Fruit fly (Drosophila melanogaster) whole organism, embryonic: ENCODE data around the gene CG9586.

Source experiments
- Atf-2 ChIP-seq: fragments of 200-800 bp; sonication (Bioruptor generic); optimal IDR thresholded peaks from 2 replicates; lab custom pipeline; 2016; ENCODE audit warnings: missing biosample characterization, missing genetic modification characterization
- Atf6 ChIP-seq: fragments of 200-800 bp; sonication (Bioruptor generic); IDR thresholded peaks from 2 replicates; pipeline ENCODE4 v1.3.6; 2022; ENCODE audit warnings: missing biosample characterization, missing genetic modification characterization
- CG1024 ChIP-seq: fragments of 200-800 bp; sonication (Bioruptor generic); IDR thresholded peaks from 2 replicates; pipeline ENCODE4 v1.3.6; 2022; ENCODE audit warnings: missing biosample characterization, missing genetic modification characterization
- CG10565 ChIP-seq: fragments of 200-800 bp; sonication (Bioruptor generic); optimal IDR thresholded peaks from 3 replicates; lab custom pipeline; 2016; ENCODE audit warnings: missing biosample characterization, mild to moderate bottlenecking, missing genetic modification characterization
- CG11456 ChIP-seq: fragments of 200-800 bp; sonication (Bioruptor generic); IDR thresholded peaks from 3 replicates; pipeline ENCODE4 v1.3.6; 2022; ENCODE audit warnings: missing biosample characterization, missing genetic modification characterization
- CG12659 ChIP-seq: fragments of 200-800 bp; sonication (Bioruptor generic); optimal IDR thresholded peaks from 3 replicates; lab custom pipeline; 2017; ENCODE audit warnings: mild to moderate bottlenecking, missing biosample characterization, missing genetic modification reagents, missing genetic modification characterization
- CG14050 ChIP-seq: fragments of 200-800 bp; sonication (Bioruptor generic); IDR thresholded peaks from 3 replicates; pipeline ENCODE4 v1.3.6; 2022; ENCODE audit warnings: missing biosample characterization, missing genetic modification characterization
- CG14710 ChIP-seq: fragments of 200-800 bp; sonication (Bioruptor generic); optimal IDR thresholded peaks from 3 replicates; lab custom pipeline; 2019; ENCODE audit warnings: missing biosample characterization, mild to moderate bottlenecking, missing genetic modification characterization, moderate library complexity
- CG14860 ChIP-seq: fragments of 200-800 bp; sonication (Bioruptor generic); IDR thresholded peaks from 3 replicates; pipeline ENCODE4 v1.3.6; 2022; ENCODE audit warnings: missing biosample characterization, missing genetic modification characterization; ENCODE audit not compliant: partially characterized antibody
- CG15011 ChIP-seq: fragments of 200-800 bp; sonication (Bioruptor generic); optimal IDR thresholded peaks from 3 replicates; lab custom pipeline; 2018; ENCODE audit warnings: missing biosample characterization, mild to moderate bottlenecking, missing genetic modification characterization
- CG17186 ChIP-seq: fragments of 200-800 bp; sonication (Bioruptor generic); optimal IDR thresholded peaks from 3 replicates; lab custom pipeline; 2017; ENCODE audit warnings: missing biosample characterization, missing genetic modification reagents, missing genetic modification characterization
- CG17361 ChIP-seq: fragments of 200-800 bp; sonication (Bioruptor generic); IDR thresholded peaks from 3 replicates; pipeline ENCODE4 v1.3.6; 2022; ENCODE audit warnings: missing biosample characterization, missing genetic modification characterization
- CG17912 ChIP-seq: fragments of 200-800 bp; sonication (Bioruptor generic); optimal IDR thresholded peaks from 2 replicates; lab custom pipeline; 2018; ENCODE audit warnings: missing biosample characterization, mild to moderate bottlenecking, missing genetic modification characterization
- CG2129 ChIP-seq: fragments of 200-800 bp; sonication (Bioruptor generic); IDR thresholded peaks from 2 replicates; pipeline ENCODE4 v1.3.6; 2022; ENCODE audit warnings: missing biosample characterization, missing genetic modification characterization; ENCODE audit not compliant: partially characterized antibody
- CG31388 ChIP-seq: fragments of 200-800 bp; sonication (Bioruptor generic); optimal IDR thresholded peaks from 2 replicates; lab custom pipeline; 2016; ENCODE audit warnings: missing biosample characterization, missing genetic modification characterization
- CG34224 ChIP-seq: fragments of 200-800 bp; sonication (Bioruptor generic); IDR thresholded peaks from 3 replicates; pipeline ENCODE4 v1.3.6; 2022; ENCODE audit warnings: missing biosample characterization, missing genetic modification characterization; ENCODE audit not compliant: partially characterized antibody
- CG3838 ChIP-seq: fragments of 200-800 bp; sonication (Bioruptor generic); optimal IDR thresholded peaks from 3 replicates; lab custom pipeline; 2016; ENCODE audit warnings: missing biosample characterization, missing genetic modification characterization
- CG3847 ChIP-seq: fragments of 200-800 bp; sonication (Bioruptor generic); IDR thresholded peaks from 2 replicates; pipeline ENCODE4 v1.3.6; 2022; ENCODE audit warnings: missing biosample characterization, missing genetic modification characterization
- CG6791 ChIP-seq: fragments of 200-800 bp; sonication (Bioruptor generic); IDR thresholded peaks from 3 replicates; pipeline ENCODE4 v1.3.6; 2022; ENCODE audit warnings: missing biosample characterization, missing genetic modification characterization; ENCODE audit not compliant: partially characterized antibody
- CG7786 ChIP-seq: fragments of 200-800 bp; sonication (Bioruptor generic); optimal IDR thresholded peaks from 2 replicates; lab custom pipeline; 2016; ENCODE audit warnings: missing biosample characterization, missing genetic modification characterization
- CG8388 ChIP-seq: fragments of 200-800 bp; sonication (Bioruptor generic); optimal IDR thresholded peaks from 2 replicates; lab custom pipeline; 2019; ENCODE audit warnings: missing biosample characterization, mild to moderate bottlenecking, missing genetic modification characterization, moderate library complexity
- D19A ChIP-seq: fragments of 200-800 bp; optimal IDR thresholded peaks from 3 replicates; lab custom pipeline; 2019; ENCODE audit warnings: missing biosample characterization, mild to moderate bottlenecking, missing genetic modification characterization, moderate library complexity
- Dp ChIP-seq: fragments of 200-800 bp; sonication (Bioruptor generic); optimal IDR thresholded peaks from 2 replicates; lab custom pipeline; 2018; ENCODE audit warnings: missing biosample characterization, mild to moderate bottlenecking, missing genetic modification characterization, moderate library complexity
- Elba2 ChIP-seq: fragments of 200-800 bp; sonication (Bioruptor generic); optimal IDR thresholded peaks from 3 replicates; lab custom pipeline; 2016; ENCODE audit warnings: missing biosample characterization, missing genetic modification characterization
- Fer1 ChIP-seq: fragments of 200-800 bp; sonication (Bioruptor generic); optimal IDR thresholded peaks from 2 replicates; lab custom pipeline; 2017; ENCODE audit warnings: missing biosample characterization, mild to moderate bottlenecking, missing genetic modification characterization
- HHEX ChIP-seq: fragments of 200-800 bp; sonication (Bioruptor generic); optimal IDR thresholded peaks from 3 replicates; lab custom pipeline; 2017; ENCODE audit warnings: missing biosample characterization, mild to moderate bottlenecking, missing genetic modification characterization, missing genetic modification reagents
- Kr ChIP-seq: fragments of 200-800 bp; sonication (Bioruptor generic); optimal IDR thresholded peaks from 2 replicates; lab custom pipeline; 2017; ENCODE audit warnings: missing biosample characterization, mild to moderate bottlenecking, missing genetic modification characterization
- Mad ChIP-seq: fragments of 200-800 bp; sonication (Bioruptor generic); optimal IDR thresholded peaks from 2 replicates; lab custom pipeline; 2016; ENCODE audit warnings: missing biosample characterization, missing genetic modification characterization
- Meics ChIP-seq: fragments of 200-800 bp; sonication (Bioruptor generic); optimal IDR thresholded peaks from 2 replicates; lab custom pipeline; 2017; ENCODE audit warnings: missing biosample characterization, mild to moderate bottlenecking, missing genetic modification characterization
- PHDP ChIP-seq: fragments of 200-800 bp; sonication (Bioruptor generic); optimal IDR thresholded peaks from 3 replicates; lab custom pipeline; 2018; ENCODE audit warnings: missing biosample characterization, mild to moderate bottlenecking, missing genetic modification characterization, moderate library complexity
- Sry-δ ChIP-seq: fragments of 200-800 bp; sonication (Bioruptor generic); optimal IDR thresholded peaks from 2 replicates; lab custom pipeline; 2016; ENCODE audit warnings: missing biosample characterization, missing genetic modification characterization
- Taf1 ChIP-seq: fragments of 200-800 bp; sonication (Bioruptor generic); IDR thresholded peaks from 2 replicates; pipeline ENCODE4 v1.3.6; 2022; ENCODE audit warnings: missing biosample characterization, missing genetic modification characterization
- amos ChIP-seq: fragments of 200-800 bp; sonication (Bioruptor generic); IDR thresholded peaks from 2 replicates; pipeline ENCODE4 v1.3.6; 2022; ENCODE audit warnings: missing biosample characterization, missing genetic modification characterization; ENCODE audit not compliant: partially characterized antibody
- bcd ChIP-seq: fragments of 200-800 bp; sonication (Bioruptor generic); optimal IDR thresholded peaks from 2 replicates; lab custom pipeline; 2017; ENCODE audit warnings: missing biosample characterization, mild to moderate bottlenecking, missing genetic modification characterization
- bigmax ChIP-seq: fragments of 200-800 bp; sonication (Bioruptor generic); optimal IDR thresholded peaks from 2 replicates; lab custom pipeline; 2018; ENCODE audit warnings: missing biosample characterization, mild to moderate bottlenecking, missing genetic modification characterization
- bsh ChIP-seq, 2 experiments: fragments of 200-800 bp; sonication (Bioruptor generic); optimal IDR thresholded peaks; 2 replicates each; lab custom pipeline; 2017 to 2018; ENCODE audit warnings: mild to moderate bottlenecking in 2 of 2, missing biosample characterization in 2 of 2, missing genetic modification characterization in 2 of 2, moderate library complexity in 1 of 2
- crc ChIP-seq: fragments of 200-800 bp; sonication (Bioruptor generic); optimal IDR thresholded peaks from 2 replicates; lab custom pipeline; 2016; ENCODE audit warnings: missing biosample characterization, missing genetic modification characterization
- fd64A ChIP-seq: fragments of 200-800 bp; sonication (Bioruptor generic); optimal IDR thresholded peaks from 3 replicates; lab custom pipeline; 2018; ENCODE audit warnings: missing biosample characterization, mild to moderate bottlenecking, missing genetic modification characterization
- insv ChIP-seq, 2 experiments: fragments of 200-800 bp; sonication (Bioruptor generic); optimal IDR thresholded peaks; 3 replicates each; lab custom pipeline; 2016 to 2018; ENCODE audit warnings: missing biosample characterization in 2 of 2, missing genetic modification characterization in 2 of 2
- onecut ChIP-seq: fragments of 200-800 bp; sonication (Bioruptor generic); IDR thresholded peaks from 2 replicates; pipeline ENCODE4 v1.3.6; 2022; ENCODE audit warnings: missing biosample characterization, missing genetic modification characterization
- psq ChIP-seq: fragments of 200-800 bp; sonication (Bioruptor generic); optimal IDR thresholded peaks from 2 replicates; lab custom pipeline; 2017; ENCODE audit warnings: missing biosample characterization, missing genetic modification characterization
- scrt ChIP-seq: fragments of 200-800 bp; sonication (Bioruptor generic); optimal IDR thresholded peaks from 2 replicates; lab custom pipeline; 2018; ENCODE audit warnings: missing biosample characterization, mild to moderate bottlenecking, missing genetic modification characterization, moderate library complexity
- sisA ChIP-seq: fragments of 200-800 bp; sonication (Bioruptor generic); IDR thresholded peaks from 2 replicates; pipeline ENCODE4 v1.3.6; 2022; ENCODE audit warnings: missing biosample characterization, missing genetic modification characterization
- sob ChIP-seq: fragments of 200-800 bp; sonication (Bioruptor generic); IDR thresholded peaks from 2 replicates; pipeline ENCODE4 v1.3.6; 2022; ENCODE audit warnings: missing biosample characterization, missing genetic modification characterization
- sr ChIP-seq: fragments of 200-800 bp; sonication (Bioruptor generic); IDR thresholded peaks from 3 replicates; pipeline ENCODE4 v1.3.6; 2022; ENCODE audit warnings: missing biosample characterization, missing genetic modification characterization
- tll ChIP-seq, 2 experiments: fragments of 200-800 bp in 1 of 2; fragments of >200 bp in 1 of 2; sonication (Bioruptor generic) in 1 of 2; optimal IDR thresholded peaks; 2 replicates each; lab custom pipeline; 2017 to 2019; ENCODE audit warnings: missing biosample characterization in 2 of 2, missing genetic modification characterization in 2 of 2, mild to moderate bottlenecking in 1 of 2, moderate library complexity in 1 of 2
- vnd ChIP-seq: fragments of 200-800 bp; sonication (Bioruptor generic); IDR thresholded peaks from 3 replicates; pipeline ENCODE4 v1.3.6; 2022; ENCODE audit warnings: missing biosample characterization, missing genetic modification characterization; ENCODE audit not compliant: partially characterized antibody
- yki ChIP-seq: fragments of >200 bp; optimal IDR thresholded peaks from 3 replicates; lab custom pipeline; 2018
- zfh1 ChIP-seq: fragments of 200-800 bp; sonication (Bioruptor generic); IDR thresholded peaks from 3 replicates; pipeline ENCODE4 v1.3.6; 2022; ENCODE audit warnings: missing biosample characterization, missing genetic modification characterization

The CG9586 gene

DNA sequence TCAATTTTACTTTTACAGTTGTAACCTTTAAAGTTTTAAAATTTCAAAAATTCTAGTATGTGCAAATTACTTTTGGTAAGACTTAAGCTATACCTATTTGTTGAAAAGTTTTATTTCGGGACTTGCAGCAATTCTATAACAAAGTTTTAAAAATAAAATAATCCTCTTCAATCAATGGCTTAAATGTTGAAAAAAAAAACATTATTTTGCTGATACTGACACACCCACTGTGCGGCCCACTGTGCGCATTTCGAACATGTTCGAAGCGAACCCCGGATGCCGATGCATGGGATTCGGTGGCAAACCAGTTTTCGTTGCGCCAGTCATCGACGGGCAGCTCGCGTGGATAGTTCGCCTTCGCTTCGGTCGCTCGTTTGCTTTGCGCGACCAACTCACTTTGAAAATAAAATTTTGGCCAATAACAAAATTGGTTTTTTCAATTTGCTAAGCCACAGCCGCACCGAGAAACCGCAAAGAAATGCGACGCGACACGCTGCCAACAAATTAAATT is 40.8 kb downstream of the CG9586 start, which contains the start of gene CG32982 (continued):
- peak; percentile 88 for TF ChIP-seq Mad (GFP tag; lab: Kevin White, UChicago)
- peak; percentile 55 for TF ChIP-seq psq (GFP tag; lab: Kevin White, UChicago)
- peak; percentile 83 for TF ChIP-seq CG8388 (GFP tag; lab: Kevin White, UChicago)
- peak; percentile 43; the same call in 1 of the 2 replicates for TF ChIP-seq CG1024 (GFP tag; lab: Robert Waterston, UW)
- peak; percentile 23 for TF ChIP-seq Elba2 (GFP tag; lab: Kevin White, UChicago)
- no peak for TF ChIP-seq vnd (GFP tag; lab: Robert Waterston, UW)
- peak; percentile 68 for TF ChIP-seq CG31388
- TF ChIP-seq CG15011 (GFP tag; lab: Kevin White, UChicago): peak; percentile 86
- peak; percentile 75 for TF ChIP-seq scrt (GFP tag; lab: Kevin White, UChicago)
- TF ChIP-seq Meics: peak; percentile 95
- TF ChIP-seq insv (GFP tag; optimal IDR thresholded peaks at IDR 0.05; lab: Kevin White, UChicago): peak; percentile 28 to 61
- peak; percentile 54; the same call in 1 of the 3 replicates for TF ChIP-seq CG6791
- TF ChIP-seq Sry-δ (GFP tag; lab: Kevin White, UChicago): peak; percentile 50
- no peak; the same call in 1 of the 2 replicates for TF ChIP-seq sisA (GFP tag; lab: Robert Waterston, UW)
- peak; percentile 89 for TF ChIP-seq PHDP (tag; lab: Kevin White, UChicago)
- 0 out of 3 replicates have a peak, but pooled peaks have one; percentile 22 for TF ChIP-seq CG34224 (GFP tag; lab: Robert Waterston, UW)
- TF ChIP-seq Taf1 (GFP tag; lab: Robert Waterston, UW): peak; percentile 80; the same call in 1 of the 2 replicates
- peak; percentile 80 for TF ChIP-seq CG3847 (GFP tag; lab: Robert Waterston, UW)
- TF ChIP-seq amos (GFP tag; lab: Robert Waterston, UW): peak; percentile 60; the same call in 1 of the 2 replicates
- peak; percentile 89 for TF ChIP-seq D19A (tag; lab: Kevin White, UChicago)
- TF ChIP-seq CG17361: peak; percentile 95
- TF ChIP-seq bigmax (GFP tag; lab: Kevin White, UChicago): no peak
- TF ChIP-seq CG14860: no peak
- peak; percentile 89 for TF ChIP-seq CG7786 (GFP tag; lab: Kevin White, UChicago)
- TF ChIP-seq sr (GFP tag; lab: Robert Waterston, UW): no peak; the same call in 2 of the 3 replicates
- peak; percentile 87 for TF ChIP-seq CG14710 (tag; lab: Kevin White, UChicago)
- TF ChIP-seq CG17912 (GFP tag; lab: Kevin White, UChicago): peak; percentile 27
- TF ChIP-seq CG14050: peak; percentile 72
- peak; percentile 92 for TF ChIP-seq HHEX (GFP tag; lab: Kevin White, UChicago)
- no peak for TF ChIP-seq Dp (GFP tag; lab: Kevin White, UChicago)
- peak; percentile 90 for TF ChIP-seq crc (GFP tag; lab: Kevin White, UChicago)
- TF ChIP-seq fd64A: peak; percentile 18
- TF ChIP-seq bsh (GFP tag; optimal IDR thresholded peaks at IDR 0.05; lab: Kevin White, UChicago): peak; percentile 66 to 87
- peak; percentile 29 for TF ChIP-seq Atf-2
- peak; percentile 84 for TF ChIP-seq zfh1 (GFP tag; lab: Robert Waterston, UW)
- TF ChIP-seq CG17186 (GFP tag; lab: Kevin White, UChicago): peak; percentile 62
- TF ChIP-seq Atf6 (GFP tag; lab: Robert Waterston, UW): peak; percentile 93
- TF ChIP-seq CG11456 (GFP tag; lab: Robert Waterston, UW): peak; percentile 89
- no peak for TF ChIP-seq tll (GFP tag; optimal IDR thresholded peaks at IDR 0.05; lab: Kevin White, UChicago)
- TF ChIP-seq CG12659 (GFP tag; lab: Kevin White, UChicago): peak; percentile 95
- TF ChIP-seq Kr: no peak
- TF ChIP-seq bcd (GFP tag; lab: Kevin White, UChicago): peak; percentile 95
- peak; percentile 87 for TF ChIP-seq Fer1 (GFP tag; lab: Kevin White, UChicago)
- no peak for TF ChIP-seq yki (lab: Kevin White, UChicago)
- TF ChIP-seq CG10565: peak; percentile 65
- TF ChIP-seq CG3838 (GFP tag; lab: Kevin White, UChicago): peak; percentile 36
- peak; percentile 88 for TF ChIP-seq onecut
- peak; percentile 93 for TF ChIP-seq sob (GFP tag; lab: Robert Waterston, UW)
- no peak for TF ChIP-seq CG2129 (GFP tag; lab: Robert Waterston, UW)
